Fruit fly (Drosophila melanogaster): Measurements from ENCODE around the gene Ama.

The Ama gene

dm6 chr3R:6744036-6744435 is 18.4 kb upstream of the Ama start, which contains the start of gene zen2:
zen2 (minus strand) TSS chr3R:6744136.
- no peak for TF ChIP-seq CG11617 (GFP tag; optimal IDR thresholded peaks at IDR 0.05)
- TF ChIP-seq bab1 (GFP tag; optimal IDR thresholded peaks at IDR 0.05): no peak
- TF ChIP-seq CG12768 (GFP tag; optimal IDR thresholded peaks at IDR 0.05): no peak
- no peak for TF ChIP-seq CG1620 (GFP tag; optimal IDR thresholded peaks at IDR 0.05)

- no peak for TF ChIP-seq Hr96 (GFP tag; optimal IDR thresholded peaks at IDR 0.05)
- TF ChIP-seq Crg-1 (GFP tag; optimal IDR thresholded peaks at IDR 0.05): no peak
- TF ChIP-seq ovo (GFP tag; optimal IDR thresholded peaks at IDR 0.05): no peak
- no peak for TF ChIP-seq CG7101 (tag; optimal IDR thresholded peaks at IDR 0.05)
- TF ChIP-seq toe (GFP tag; optimal IDR thresholded peaks at IDR 0.05): no peak
- TF ChIP-seq pad (GFP tag; optimal IDR thresholded peaks at IDR 0.05): no peak
- TF ChIP-seq kay (GFP tag; ENCODE audit: borderline replicate concordance): no peak
- TF ChIP-seq CG14711 (tag; optimal IDR thresholded peaks at IDR 0.05): no peak
- TF ChIP-seq bab1 (GFP tag; optimal IDR thresholded peaks at IDR 0.05): no peak
- TF ChIP-seq cnc (optimal IDR thresholded peaks at IDR 0.05): no peak
- TF ChIP-seq Clk (GFP tag; optimal IDR thresholded peaks at IDR 0.05): no peak
- no peak for TF ChIP-seq CG7045 (GFP tag; optimal IDR thresholded peaks at IDR 0.05)
- no peak for TF ChIP-seq CG33017 (tag; optimal IDR thresholded peaks at IDR 0.05)
- TF ChIP-seq CG1620 (GFP tag; optimal IDR thresholded peaks at IDR 0.05): no peak
- TF ChIP-seq tj (GFP tag; optimal IDR thresholded peaks at IDR 0.05): no peak
- no peak for TF ChIP-seq Mnt (GFP tag; optimal IDR thresholded peaks at IDR 0.05)
- TF ChIP-seq CG5204 (GFP tag; optimal IDR thresholded peaks at IDR 0.05): no peak
- no peak for TF ChIP-seq CG11617 (GFP tag; optimal IDR thresholded peaks at IDR 0.05)
- no peak for TF ChIP-seq cic (GFP tag; optimal IDR thresholded peaks at IDR 0.05)
- TF ChIP-seq CG12768 (GFP tag; optimal IDR thresholded peaks at IDR 0.05): no peak
Measured at dm6 chr3R:6746212-6746611, 16.2 kb upstream of the Ama start.

- TF ChIP-seq tj (GFP tag; optimal IDR thresholded peaks at IDR 0.05) (no peak), bab1 (GFP tag; optimal IDR thresholded peaks at IDR 0.05) (no peak), Hr96 (GFP tag; optimal IDR thresholded peaks at IDR 0.05) (no peak), CG7045 (GFP tag; optimal IDR thresholded peaks at IDR 0.05) (no peak), CG14711 (tag; optimal IDR thresholded peaks at IDR 0.05) (no peak), CG7101 (tag; optimal IDR thresholded peaks at IDR 0.05) (no peak), Crg-1 (GFP tag; optimal IDR thresholded peaks at IDR 0.05) (no peak), pad (GFP tag; optimal IDR thresholded peaks at IDR 0.05) (no peak), CG33017 (tag; optimal IDR thresholded peaks at IDR 0.05) (no peak), CG11617 (GFP tag; optimal IDR thresholded peaks at IDR 0.05) (no peak), CG5204 (GFP tag; optimal IDR thresholded peaks at IDR 0.05) (no peak), CG1620 (GFP tag; optimal IDR thresholded peaks at IDR 0.05) (no peak), cnc (optimal IDR thresholded peaks at IDR 0.05) (no peak), Clk (GFP tag; optimal IDR thresholded peaks at IDR 0.05) (no peak)
Measured at dm6 chr3R:6747907-6748306, 14.5 kb upstream of the Ama start, which contains the start of gene CG34297. CG34297 (minus strand) TSS chr3R:6748007.

dm6 chr3R:6751467-6752155 is 10.8 kb upstream of the Ama start:
- no peak for TF ChIP-seq CG5204 (GFP tag; optimal IDR thresholded peaks at IDR 0.05)
- no peak for TF ChIP-seq Clk (GFP tag; optimal IDR thresholded peaks at IDR 0.05)
- no peak for TF ChIP-seq ovo (GFP tag; optimal IDR thresholded peaks at IDR 0.05)
- no peak for TF ChIP-seq cic (GFP tag; optimal IDR thresholded peaks at IDR 0.05)
- no peak for TF ChIP-seq Hr96 (GFP tag; optimal IDR thresholded peaks at IDR 0.05)

dm6 chr3R:6754104-6754951 is 8.1 kb upstream of the Ama start, which contains the start of gene zen:
zen (minus strand) TSS chr3R:6754194.
- TF ChIP-seq ovo (GFP tag; optimal IDR thresholded peaks at IDR 0.05): no peak

- TF ChIP-seq CG12768 (GFP tag; optimal IDR thresholded peaks at IDR 0.05): no peak
- no peak for TF ChIP-seq CG14711 (tag; optimal IDR thresholded peaks at IDR 0.05)
- no peak for TF ChIP-seq CG7045 (GFP tag; optimal IDR thresholded peaks at IDR 0.05)
- no peak for TF ChIP-seq kay (GFP tag; ENCODE audit: borderline replicate concordance)
- no peak for TF ChIP-seq ovo (GFP tag; optimal IDR thresholded peaks at IDR 0.05)
Measured at dm6 chr3R:6755454-6755853, 6.9 kb upstream of the Ama start.

dm6 chr3R:6759419-6759818 is 3.0 kb upstream of the Ama start, which contains the start of gene bcd:
bcd (minus strand) TSS chr3R:6759466.
- no peak for TF ChIP-seq pad (GFP tag; optimal IDR thresholded peaks at IDR 0.05)
- no peak for TF ChIP-seq CG11617 (GFP tag; optimal IDR thresholded peaks at IDR 0.05)
- TF ChIP-seq ovo (GFP tag; optimal IDR thresholded peaks at IDR 0.05): peak; percentile 23
- TF ChIP-seq cic (GFP tag; optimal IDR thresholded peaks at IDR 0.05): no peak
- peak; percentile 7 for TF ChIP-seq toe (GFP tag; optimal IDR thresholded peaks at IDR 0.05)
- no peak for TF ChIP-seq CG7101 (tag; optimal IDR thresholded peaks at IDR 0.05)
- no peak for TF ChIP-seq Clk (GFP tag; optimal IDR thresholded peaks at IDR 0.05)
- TF ChIP-seq bab1 (GFP tag; optimal IDR thresholded peaks at IDR 0.05): peak; percentile 55
- TF ChIP-seq CG7045 (GFP tag; optimal IDR thresholded peaks at IDR 0.05): no peak
- TF ChIP-seq cnc (optimal IDR thresholded peaks at IDR 0.05): no peak
- no peak for TF ChIP-seq tj (GFP tag; optimal IDR thresholded peaks at IDR 0.05)
- TF ChIP-seq Mnt (GFP tag; optimal IDR thresholded peaks at IDR 0.05): no peak
- no peak for TF ChIP-seq kay (GFP tag; ENCODE audit: borderline replicate concordance)
- no peak for TF ChIP-seq CG14711 (tag; optimal IDR thresholded peaks at IDR 0.05)
- no peak for TF ChIP-seq CG12768 (GFP tag; optimal IDR thresholded peaks at IDR 0.05)
- TF ChIP-seq CG5204 (GFP tag; optimal IDR thresholded peaks at IDR 0.05): no peak
- TF ChIP-seq CG1620 (GFP tag; optimal IDR thresholded peaks at IDR 0.05): peak; percentile 45
- TF ChIP-seq Crg-1 (GFP tag; optimal IDR thresholded peaks at IDR 0.05): no peak
- no peak for TF ChIP-seq CG33017 (tag; optimal IDR thresholded peaks at IDR 0.05)
- TF ChIP-seq Hr96 (GFP tag; optimal IDR thresholded peaks at IDR 0.05): peak; percentile 57
